ENCODE assay signal across 7 worm cellular contexts in the genomic region with DNA sequence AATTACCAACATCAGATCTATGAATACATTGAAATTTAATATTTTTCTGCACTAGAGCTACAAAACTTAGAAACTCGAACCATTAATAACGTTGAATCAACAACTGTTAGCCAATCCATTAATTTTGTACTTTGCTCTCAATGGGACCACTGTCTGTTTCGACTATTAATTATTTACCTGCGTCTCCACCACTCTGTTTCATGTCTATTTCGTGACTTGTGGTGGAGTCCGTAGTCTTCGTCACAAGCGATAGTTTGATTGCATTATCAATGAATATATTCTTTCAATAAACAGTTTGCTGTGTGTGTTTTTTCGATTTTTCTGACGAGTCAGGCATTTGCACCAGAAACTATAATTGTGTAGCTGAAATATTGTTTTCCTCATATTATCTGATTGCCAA.
A peak's percentile ranks its signal among the peaks of the same experiment; 100 is the strongest.
TF ChIP-seq lines count a peak whose summit lies in the region.

No protein-coding gene starts in this region.

TF ChIP-seq in whole organism, L1 larva, 84 proteins besides CTCF, POLR2A, EP300 and RAD21 (continues in another document):
- TF ChIP-seq elt-2 (tag; optimal IDR thresholded peaks at IDR 0.05; lab: Kevin White, UChicago): peak; percentile 2
- peak; percentile 72 for TF ChIP-seq nhr-71 (tag; optimal IDR thresholded peaks at IDR 0.05; lab: Kevin White, UChicago)
- peak; percentile 78 for TF ChIP-seq nhr-19 (GFP tag; conservative IDR thresholded peaks at IDR 0.05; lab: Robert Waterston, UW)
- peak; percentile 37 for TF ChIP-seq vab-15 (tag; optimal IDR thresholded peaks at IDR 0.05; lab: Kevin White, UChicago)
- peak; percentile 36 to 40 for TF ChIP-seq lsy-2 (tag; optimal IDR thresholded peaks at IDR 0.05; lab: Kevin White, UChicago)
- peak; percentile 48 for TF ChIP-seq lin-14 (GFP tag; optimal IDR thresholded peaks at IDR 0.05; lab: Kevin White, UChicago)
- TF ChIP-seq unc-130 (tag; optimal IDR thresholded peaks at IDR 0.05; lab: Kevin White, UChicago): peak; percentile 25
- peak; percentile 34 for TF ChIP-seq snu-23 (GFP tag; optimal IDR thresholded peaks at IDR 0.05; lab: Kevin White, UChicago)
- TF ChIP-seq ama-1 (optimal IDR thresholded peaks at IDR 0.05; lab: Kevin White, UChicago): no peak
- peak; percentile 41 for TF ChIP-seq nhr-20 (tag; optimal IDR thresholded peaks at IDR 0.05; lab: Kevin White, UChicago)
- no peak for TF ChIP-seq nhr-84 (tag; optimal IDR thresholded peaks at IDR 0.05; lab: Kevin White, UChicago)
- TF ChIP-seq ceh-63 (GFP tag; optimal IDR thresholded peaks at IDR 0.05; lab: Kevin White, UChicago): no peak

TF ChIP-seq in whole organism, L2 larva, 48 proteins besides CTCF, POLR2A, EP300 and RAD21:
- peak; percentile 47 for TF ChIP-seq sma-9 (GFP tag; optimal IDR thresholded peaks at IDR 0.05; lab: Kevin White, UChicago)
- TF ChIP-seq sma-9 (tag; optimal IDR thresholded peaks at IDR 0.05; lab: Kevin White, UChicago): no peak
- peak; percentile 12 for TF ChIP-seq nhr-129 (tag; optimal IDR thresholded peaks at IDR 0.05; lab: Kevin White, UChicago)
- peak; percentile 66 for TF ChIP-seq fos-1 (tag; optimal IDR thresholded peaks at IDR 0.05; lab: Kevin White, UChicago)
- TF ChIP-seq F13H6.1 (tag; optimal IDR thresholded peaks at IDR 0.05; lab: Kevin White, UChicago): peak; percentile 47
- peak; percentile 67 for TF ChIP-seq mab-5 (tag; optimal IDR thresholded peaks at IDR 0.05; lab: Kevin White, UChicago)
- no peak for TF ChIP-seq sma-3 (GFP tag; optimal IDR thresholded peaks at IDR 0.05; lab: Kevin White, UChicago)
- peak; percentile 36 for TF ChIP-seq crh-2 (tag; optimal IDR thresholded peaks at IDR 0.05; lab: Kevin White, UChicago)
- no peak for TF ChIP-seq ztf-1 (GFP tag; conservative IDR thresholded peaks at IDR 0.05; lab: Robert Waterston, UW)
- peak in 1 of 2 experiments; percentile 51 for TF ChIP-seq lsy-2 (tag; optimal IDR thresholded peaks at IDR 0.05; lab: Kevin White, UChicago)

TF ChIP-seq in whole organism, L3 larva, 47 proteins besides CTCF, POLR2A, EP300 and RAD21 (continues in another document):
- TF ChIP-seq nhr-25 (tag; optimal IDR thresholded peaks at IDR 0.05; lab: Kevin White, UChicago) (no peak), sea-2 (GFP tag; optimal IDR thresholded peaks at IDR 0.05; lab: Kevin White, UChicago) (no peak), fkh-10 (GFP tag; optimal IDR thresholded peaks at IDR 0.05; lab: Kevin White, UChicago) (no peak), nhr-43 (tag; optimal IDR thresholded peaks at IDR 0.05; lab: Kevin White, UChicago; ENCODE audit: poor library complexity, severe bottlenecking) (no peak), daf-12 (tag; optimal IDR thresholded peaks at IDR 0.05; lab: Kevin White, UChicago) (no peak), ceh-9 (tag; optimal IDR thresholded peaks at IDR 0.05; lab: Kevin White, UChicago) (no peak), nhr-28 (tag; optimal IDR thresholded peaks at IDR 0.05; lab: Kevin White, UChicago) (no peak), R02D3.7 (tag; optimal IDR thresholded peaks at IDR 0.05; lab: Kevin White, UChicago) (no peak), jun-1 (tag; optimal IDR thresholded peaks at IDR 0.05; lab: Kevin White, UChicago) (no peak), lsy-12 (tag; optimal IDR thresholded peaks at IDR 0.05; lab: Kevin White, UChicago) (no peak), lin-39 (tag; optimal IDR thresholded peaks at IDR 0.05; lab: Kevin White, UChicago) (no peak), ztf-11 (tag; optimal IDR thresholded peaks at IDR 0.05; lab: Kevin White, UChicago) (no peak), egl-5 (tag; optimal IDR thresholded peaks at IDR 0.05; lab: Kevin White, UChicago) (no peak), ceh-82 (tag; optimal IDR thresholded peaks at IDR 0.05; lab: Kevin White, UChicago) (no peak)

TF ChIP-seq in whole organism, L4 larva, 104 proteins besides CTCF, POLR2A, EP300 and RAD21 (continues in another document):
- no peak for TF ChIP-seq mes-2 (tag; optimal IDR thresholded peaks at IDR 0.05; lab: Kevin White, UChicago; ENCODE audit: poor library complexity, severe bottlenecking)
- TF ChIP-seq dmd-8 (GFP tag; IDR thresholded peaks at IDR 0.05; lab: Robert Waterston, UW): no peak
- TF ChIP-seq ztf-11 (tag; optimal IDR thresholded peaks at IDR 0.05; lab: Kevin White, UChicago): no peak
- TF ChIP-seq lin-39 (tag; optimal IDR thresholded peaks at IDR 0.05; lab: Kevin White, UChicago): no peak
- no peak for TF ChIP-seq Y48G9A.11 (GFP tag; IDR thresholded peaks at IDR 0.05; lab: Robert Waterston, UW)
- TF ChIP-seq dpl-1 (GFP tag; optimal IDR thresholded peaks at IDR 0.05; lab: Kevin White, UChicago): no peak
- peak; percentile 61 for TF ChIP-seq hlh-11 (tag; optimal IDR thresholded peaks at IDR 0.05; lab: Kevin White, UChicago)
- TF ChIP-seq nhr-111 (GFP tag; optimal IDR thresholded peaks at IDR 0.05; lab: Kevin White, UChicago): no peak
- TF ChIP-seq daf-16 (GFP tag; optimal IDR thresholded peaks at IDR 0.05; lab: Kevin White, UChicago): no peak
- TF ChIP-seq daf-16 (tag; optimal IDR thresholded peaks at IDR 0.05; lab: Kevin White, UChicago): peak; percentile 56
- TF ChIP-seq madf-9 (GFP tag; conservative IDR thresholded peaks at IDR 0.05; lab: Robert Waterston, UW): no peak
- no peak for TF ChIP-seq nhr-76 (tag; optimal IDR thresholded peaks at IDR 0.05; lab: Kevin White, UChicago)
- no peak for TF ChIP-seq rbr-2 (tag; optimal IDR thresholded peaks at IDR 0.05; lab: Kevin White, UChicago)
- no peak for TF ChIP-seq ZK337.2 (GFP tag; IDR thresholded peaks at IDR 0.05; lab: Robert Waterston, UW)

TF ChIP-seq in whole organism, late embryonic, 69 proteins besides CTCF, POLR2A, EP300 and RAD21:
- peak; percentile 16 for TF ChIP-seq rnt-1 (tag; optimal IDR thresholded peaks at IDR 0.05; lab: Kevin White, UChicago)
- TF ChIP-seq hlh-30 (tag; optimal IDR thresholded peaks at IDR 0.05; lab: Kevin White, UChicago; ENCODE audit: insufficient read depth): no peak
- peak; percentile 31 for TF ChIP-seq unc-55 (GFP tag; optimal IDR thresholded peaks at IDR 0.05; lab: Kevin White, UChicago)

TF ChIP-seq in whole organism, mixed stage, embryonic, 35 proteins besides CTCF, POLR2A, EP300 and RAD21 (continues in another document):
- peak; percentile 25 for TF ChIP-seq unc-62 (GFP tag; optimal IDR thresholded peaks at IDR 0.05; lab: Kevin White, UChicago)
- no peak for TF ChIP-seq drap-1 (GFP tag; optimal IDR thresholded peaks at IDR 0.05; lab: Kevin White, UChicago)
- TF ChIP-seq ham-2 (GFP tag; optimal IDR thresholded peaks at IDR 0.05; lab: Kevin White, UChicago): no peak
- no peak for TF ChIP-seq nhr-76 (tag; optimal IDR thresholded peaks at IDR 0.05; lab: Kevin White, UChicago)
- no peak for TF ChIP-seq nhr-28 (tag; optimal IDR thresholded peaks at IDR 0.05; lab: Kevin White, UChicago)
- no peak for TF ChIP-seq nhr-12 (tag; optimal IDR thresholded peaks at IDR 0.05; lab: Kevin White, UChicago)
- no peak for TF ChIP-seq cnd-1 (tag; optimal IDR thresholded peaks at IDR 0.05; lab: Kevin White, UChicago)
- TF ChIP-seq M03D4.4 (tag; optimal IDR thresholded peaks at IDR 0.05; lab: Kevin White, UChicago): no peak
- no peak for TF ChIP-seq sptf-1 (tag; optimal IDR thresholded peaks at IDR 0.05; lab: Kevin White, UChicago)
- no peak for TF ChIP-seq tbx-8 (GFP tag; optimal IDR thresholded peaks at IDR 0.05; lab: Kevin White, UChicago)
- peak; percentile 22 for TF ChIP-seq unc-120 (tag; optimal IDR thresholded peaks at IDR 0.05; lab: Kevin White, UChicago; ENCODE audit: poor library complexity, severe bottlenecking)
- TF ChIP-seq ceh-43 (GFP tag; optimal IDR thresholded peaks at IDR 0.05; lab: Kevin White, UChicago): no peak
- no peak for TF ChIP-seq lin-32 (GFP tag; optimal IDR thresholded peaks at IDR 0.05; lab: Kevin White, UChicago)
- TF ChIP-seq snpc-4 (tag; optimal IDR thresholded peaks at IDR 0.05; lab: Kevin White, UChicago): no peak
- TF ChIP-seq flh-1 (GFP tag; optimal IDR thresholded peaks at IDR 0.05; lab: Kevin White, UChicago): no peak
- TF ChIP-seq blmp-1 (tag; optimal IDR thresholded peaks at IDR 0.05; lab: Kevin White, UChicago): no peak
- TF ChIP-seq elt-1 (tag; optimal IDR thresholded peaks at IDR 0.05; lab: Kevin White, UChicago; ENCODE audit: borderline replicate concordance, insufficient read depth): no peak
- TF ChIP-seq pha-4 (tag; optimal IDR thresholded peaks at IDR 0.05; lab: Kevin White, UChicago): no peak
- TF ChIP-seq mep-1 (tag; optimal IDR thresholded peaks at IDR 0.05; lab: Kevin White, UChicago): no peak
- TF ChIP-seq ztf-11 (tag; optimal IDR thresholded peaks at IDR 0.05; lab: Kevin White, UChicago): no peak

TF ChIP-seq in whole organism, young adult, 124 proteins besides CTCF, POLR2A, EP300 and RAD21:
- TF ChIP-seq cebp-1 (GFP tag; IDR thresholded peaks at IDR 0.05; lab: Robert Waterston, UW): 0 out of 2 replicates have a peak, but pooled peaks have one; percentile 24
- no peak for TF ChIP-seq cebp-1 (tag; optimal IDR thresholded peaks at IDR 0.05; lab: Kevin White, UChicago)
- TF ChIP-seq Y56A3A.18 (GFP tag; IDR thresholded peaks at IDR 0.05; lab: Robert Waterston, UW): no peak
- TF ChIP-seq lin-35 (GFP tag; optimal IDR thresholded peaks at IDR 0.05; lab: Kevin White, UChicago): no peak
- TF ChIP-seq nhr-80 (tag; optimal IDR thresholded peaks at IDR 0.05; lab: Kevin White, UChicago): peak; percentile 82
